Worm (Caenorhabditis elegans) whole organism, late embryonic: ENCODE results near the gene ppm-1.G.

Source experiments
- F13H6.1 ChIP-seq: sonication (generic microtip); optimal IDR thresholded peaks from 2 replicates; lab custom pipeline; 2016; ENCODE audit warnings: missing genetic modification characterization, missing compliant biosample characterization
- ceh-31 ChIP-seq: sonication (generic microtip); optimal IDR thresholded peaks from 2 replicates; lab custom pipeline; 2016; ENCODE audit warnings: missing genetic modification characterization, missing compliant biosample characterization
- elt-2 ChIP-seq: sonication (generic microtip); optimal IDR thresholded peaks from 2 replicates; lab custom pipeline; 2016; ENCODE audit warnings: missing genetic modification reagents, missing genetic modification characterization, missing compliant biosample characterization
- ets-4 ChIP-seq: sonication (generic microtip); optimal IDR thresholded peaks from 2 replicates; lab custom pipeline; 2016; ENCODE audit warnings: missing genetic modification characterization, missing compliant biosample characterization
- eyg-1 ChIP-seq: sonication (generic microtip); optimal IDR thresholded peaks from 2 replicates; lab custom pipeline; 2016; ENCODE audit warnings: missing genotype, missing genetic modification characterization, missing compliant biosample characterization
- hlh-13 ChIP-seq: fragments of 200-800 bp; sonication (Bioruptor generic); optimal IDR thresholded peaks from 2 replicates; lab custom pipeline; 2018; ENCODE audit warnings: mild to moderate bottlenecking, missing genetic modification characterization, missing compliant biosample characterization
- lin-11 ChIP-seq: fragments of 200-800 bp; sonication (Bioruptor generic); optimal IDR thresholded peaks from 2 replicates; lab custom pipeline; 2018; ENCODE audit warnings: mild to moderate bottlenecking, missing genetic modification characterization, missing compliant biosample characterization
- nfya-1 ChIP-seq: sonication (generic microtip); optimal IDR thresholded peaks from 2 replicates; lab custom pipeline; 2017; ENCODE audit warnings: missing genetic modification characterization, mild to moderate bottlenecking, missing compliant biosample characterization, antibody characterized with exemption, moderate library complexity
- pha-4 ChIP-seq: fragments of 150-350 bp; optimal IDR thresholded peaks from 2 replicates; lab custom pipeline; 2018; ENCODE audit warnings: missing biosample characterization, missing genetic modification reagents, missing genetic modification characterization
- ref-2 ChIP-seq: sonication (generic microtip); optimal IDR thresholded peaks from 2 replicates; lab custom pipeline; 2016; ENCODE audit warnings: missing genetic modification characterization, missing compliant biosample characterization

- TF ChIP-seq lin-11 (tag; lab: Kevin White, UChicago) (no peak), eyg-1 (tag; lab: Kevin White, UChicago) (no peak), ceh-31 (no peak), nfya-1 (no peak), pha-4 (tag; lab: Kevin White, UChicago) (no peak), hlh-13 (GFP tag; lab: Kevin White, UChicago) (no peak), elt-2 (tag; lab: Kevin White, UChicago) (no peak), ref-2 (no peak), ets-4 (tag; lab: Kevin White, UChicago) (no peak), F13H6.1 (no peak)
Measured at ce11 chrIII:822546-823272, 39.2 kb downstream of the ppm-1.G start, which contains the start of gene clec-149.
